Fruit fly (Drosophila melanogaster) whole organism, larva: ENCODE data around the gene Meltrin.

ENCODE experiments used
- noc ChIP-seq: fragments of 200-800 bp; sonication (Bioruptor generic); optimal IDR thresholded peaks from 3 replicates; lab custom pipeline; 2019; ENCODE audit warnings: missing biosample characterization, mild to moderate bottlenecking, missing genetic modification characterization, moderate library complexity

Gene Meltrin

dm6 chr3R:14717076-14717711, 20.1 kb upstream of the Meltrin start:
- no peak for TF ChIP-seq noc

- no peak for TF ChIP-seq noc
Measured at dm6 chr3R:14716188-14717075, 19.3 kb upstream of the Meltrin start.

- no peak for TF ChIP-seq noc
Measured at dm6 chr3R:14714904-14715588, 18.0 kb upstream of the Meltrin start.

- peak; percentile 38 for TF ChIP-seq noc
Measured at dm6 chr3R:14714147-14714903, 17.2 kb upstream of the Meltrin start.

DNA sequence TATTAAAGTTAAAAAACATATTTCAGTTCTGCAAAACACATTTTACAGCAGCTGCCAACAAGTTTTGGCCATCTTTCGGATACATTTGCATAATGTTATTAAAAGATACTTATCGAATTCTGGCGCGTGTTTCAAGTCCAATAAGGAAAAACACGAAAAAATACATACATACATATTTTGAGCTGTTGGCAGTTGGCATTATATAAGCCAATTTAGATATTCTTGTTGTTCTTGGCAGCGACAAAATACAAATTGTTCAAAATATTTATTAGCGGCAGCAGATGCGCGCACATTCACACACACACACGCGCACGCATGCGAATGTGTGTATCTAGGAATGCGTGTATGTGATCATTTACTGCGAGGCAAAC, 16.7 kb upstream of the Meltrin start:
- no peak for TF ChIP-seq noc

DNA sequence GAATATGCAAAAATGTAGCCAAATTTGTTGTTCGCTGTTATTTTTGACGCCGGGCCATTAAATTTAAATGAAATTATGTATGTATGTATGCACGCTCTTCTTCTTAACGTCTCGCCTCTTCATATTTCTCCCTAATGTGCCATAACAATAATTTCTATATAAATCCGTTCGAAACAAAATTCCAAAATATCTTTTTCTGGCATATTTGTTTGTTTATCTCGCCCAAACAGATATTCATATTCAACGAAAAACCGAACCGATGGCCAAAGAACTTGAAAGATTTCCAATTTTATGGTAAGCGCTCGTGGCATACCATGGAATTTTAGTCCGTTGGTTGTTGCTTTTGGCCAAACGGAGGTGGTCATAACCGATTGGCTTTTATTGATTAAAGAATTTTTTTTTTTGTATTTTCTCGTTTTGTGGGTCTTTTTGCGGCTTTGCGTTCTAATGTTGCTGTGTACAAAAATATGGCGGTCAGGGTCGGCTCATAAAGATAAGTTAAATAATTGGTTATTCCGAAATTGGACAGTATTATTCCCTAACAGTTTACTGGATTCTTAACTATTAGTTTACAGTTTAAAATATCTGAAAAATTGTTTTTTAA, 16.1 kb upstream of the Meltrin start:
- no peak for TF ChIP-seq noc

dm6 chr3R:14711447-14712163, 14.5 kb upstream of the Meltrin start:
- TF ChIP-seq noc = no peak

dm6 chr3R:14710673-14711072, 13.6 kb upstream of the Meltrin start:
- TF ChIP-seq noc = no peak

dm6 chr3R:14709480-14709984, 12.4 kb upstream of the Meltrin start:
- TF ChIP-seq noc = no peak

- peak; percentile 37 for TF ChIP-seq noc
Measured at dm6 chr3R:14708948-14709385, 11.9 kb upstream of the Meltrin start.

DNA sequence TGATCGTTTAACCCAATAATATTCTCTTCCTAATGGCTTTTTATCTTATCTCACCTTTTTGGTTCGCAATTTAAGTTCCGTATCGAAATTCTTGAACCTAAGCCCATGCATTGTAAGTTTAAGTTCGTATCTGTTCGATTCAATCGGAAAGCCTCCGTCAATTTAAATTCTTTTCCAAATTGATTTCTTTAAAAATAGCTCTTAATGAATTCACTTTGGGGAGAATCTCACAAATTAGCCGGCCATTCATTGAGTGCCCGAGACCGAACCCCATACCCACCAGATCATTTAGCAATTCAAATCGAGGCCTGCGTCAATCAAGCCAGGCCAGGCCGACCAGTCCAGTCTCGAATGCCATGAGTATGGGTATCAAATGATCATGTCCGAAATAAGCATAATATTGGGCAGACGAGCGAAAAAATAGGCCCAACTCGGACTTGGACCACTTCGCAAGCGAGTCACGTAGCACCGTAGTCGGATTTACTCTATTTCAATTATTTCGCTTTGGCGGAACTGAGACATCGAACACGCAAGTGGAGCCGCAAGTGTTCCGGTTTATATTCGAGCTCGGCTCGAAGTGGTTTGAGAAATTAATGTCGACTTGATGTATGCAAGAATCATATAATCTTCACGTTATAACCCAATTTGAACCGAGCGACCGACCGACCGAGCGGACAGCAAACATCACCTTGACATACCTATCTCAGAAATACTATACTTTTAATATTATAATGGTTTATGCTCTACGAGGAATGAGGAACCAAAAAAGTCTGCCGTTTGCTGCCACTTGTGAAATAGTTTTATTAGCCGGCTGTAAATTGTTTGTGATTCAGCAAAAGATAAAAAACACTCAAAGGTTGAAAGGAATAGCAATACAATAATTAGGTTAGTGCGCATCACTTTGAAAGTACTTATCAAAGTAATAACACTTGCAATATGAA, 10.9 kb upstream of the Meltrin start:
- TF ChIP-seq noc = no peak

DNA sequence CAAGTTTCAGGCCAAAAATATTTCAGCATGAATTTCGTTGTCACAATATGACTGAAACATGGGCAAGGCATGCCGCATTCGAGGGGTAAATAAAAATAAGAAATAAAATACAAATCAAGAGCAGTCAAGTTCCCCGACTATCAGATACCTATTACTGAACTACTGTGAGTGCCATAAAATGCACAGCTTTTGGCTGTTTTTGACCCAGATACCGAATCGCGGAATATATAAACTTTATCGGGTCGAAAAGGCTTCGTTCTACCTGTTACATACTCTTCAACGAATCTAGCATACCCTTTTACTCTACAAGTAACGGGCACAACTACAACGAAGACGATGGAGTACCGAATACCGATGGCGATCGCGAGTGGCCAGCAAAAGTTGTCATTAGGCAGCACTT, 9.8 kb upstream of the Meltrin start:
- peak; percentile 68 for TF ChIP-seq noc

dm6 chr3R:14706354-14706753, 9.3 kb upstream of the Meltrin start:
- TF ChIP-seq noc = no peak

DNA sequence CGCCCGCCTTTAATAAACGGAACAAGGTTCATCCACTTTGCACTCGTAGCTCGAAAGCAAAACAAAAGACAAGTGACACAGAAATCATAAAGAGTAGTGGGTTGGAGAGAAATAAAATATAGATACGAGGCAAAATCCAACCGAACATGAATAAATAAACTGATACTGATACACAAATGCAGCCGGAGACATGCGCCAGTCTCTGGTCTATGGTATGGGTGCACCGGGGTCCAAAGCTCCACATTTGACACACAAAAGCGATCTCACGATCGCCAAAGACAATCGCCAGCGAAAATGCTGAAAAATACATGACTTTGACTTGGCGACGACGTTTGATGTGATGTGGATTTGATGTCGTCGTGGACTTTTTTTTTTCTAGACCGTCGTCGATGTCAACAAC, 8.2 kb upstream of the Meltrin start:
- TF ChIP-seq noc = no peak
